Worm (Caenorhabditis elegans) whole organism, L1 larva: ENCODE results near the gene M03F8.6.

Source experiments
- C04F5.9 ChIP-seq: sonication (generic microtip); optimal IDR thresholded peaks from 2 replicates; lab custom pipeline; 2016; ENCODE audit warnings: missing genetic modification characterization, missing compliant biosample characterization
- C16A3.4 ChIP-seq: fragments of 150-350 bp; optimal IDR thresholded peaks from 2 replicates; lab custom pipeline; 2014; ENCODE audit warnings: missing biosample characterization, missing genetic modification characterization
- F16B12.6 ChIP-seq: fragments of 150-350 bp; optimal IDR thresholded peaks from 2 replicates; lab custom pipeline; 2014; ENCODE audit warnings: missing biosample characterization, missing genetic modification characterization
- alr-1 ChIP-seq: fragments of 200-800 bp; sonication (Bioruptor generic); optimal IDR thresholded peaks from 2 replicates; lab custom pipeline; 2018; ENCODE audit warnings: borderline replicate concordance, mild to moderate bottlenecking, missing genetic modification characterization, missing compliant biosample characterization
- blmp-1 ChIP-seq: fragments of 150-350 bp; optimal IDR thresholded peaks from 2 replicates; lab custom pipeline; 2014; ENCODE audit warnings: missing biosample characterization, missing genetic modification characterization
- ceh-63 ChIP-seq: fragments of 200-800 bp; sonication (Bioruptor generic); optimal IDR thresholded peaks from 2 replicates; lab custom pipeline; 2018; ENCODE audit warnings: mild to moderate bottlenecking, missing genetic modification characterization, missing compliant biosample characterization
- ceh-88 ChIP-seq: fragments of 200-800 bp; sonication (Bioruptor generic); IDR thresholded peaks from 2 replicates; pipeline ENCODE4 v1.3.6; 2022; ENCODE audit warnings: missing genetic modification characterization, missing compliant biosample characterization
- ceh-90 ChIP-seq: sonication (generic microtip); optimal IDR thresholded peaks from 2 replicates; lab custom pipeline; 2016; ENCODE audit warnings: missing genetic modification characterization, missing compliant biosample characterization
- ces-1 ChIP-seq: fragments of 150-350 bp; optimal IDR thresholded peaks from 2 replicates; lab custom pipeline; 2014; ENCODE audit warnings: missing biosample characterization, missing genetic modification reagents, missing genetic modification characterization
- efl-1 ChIP-seq, 4 experiments: fragments of 150-350 bp; optimal IDR thresholded peaks in 3 of 4; peaks in 1 of 4; 1 replicate in 1 of 4; 2 replicates in 3 of 4; lab custom pipeline; 2014; ENCODE audit warnings: missing biosample characterization in 2 of 4, missing genetic modification characterization in 2 of 4, missing genetic modification reagents in 2 of 4
- efl-3 ChIP-seq: fragments of 200-800 bp; sonication (Bioruptor generic); optimal IDR thresholded peaks from 2 replicates; lab custom pipeline; 2018; ENCODE audit warnings: mild to moderate bottlenecking, missing genetic modification characterization, missing compliant biosample characterization
- egl-13 ChIP-seq: sonication (generic microtip); optimal IDR thresholded peaks from 2 replicates; lab custom pipeline; 2016; ENCODE audit warnings: missing genotype, missing genetic modification reagents, missing genetic modification characterization, missing compliant biosample characterization
- elt-3 ChIP-seq, 6 experiments: fragments of 150-350 bp in 1 of 6; sonication (generic microtip); optimal IDR thresholded peaks; 2 replicates each; lab custom pipeline; 2017 to 2018; ENCODE audit warnings: missing biosample characterization in 6 of 6, missing genetic modification characterization in 6 of 6, inconsistent platforms in 1 of 6
- ets-5 ChIP-seq: fragments of 200-800 bp; sonication (Bioruptor generic); IDR thresholded peaks from 2 replicates; pipeline ENCODE4 v1.3.6; 2022; ENCODE audit warnings: missing genetic modification characterization, missing compliant biosample characterization
- fkh-8 ChIP-seq: sonication (generic microtip); optimal IDR thresholded peaks from 2 replicates; lab custom pipeline; 2016; ENCODE audit warnings: mild to moderate bottlenecking, missing genetic modification characterization, missing compliant biosample characterization
- fos-1 ChIP-seq: fragments of 150-350 bp; optimal IDR thresholded peaks from 2 replicates; lab custom pipeline; 2014; ENCODE audit warnings: missing biosample characterization, missing genetic modification characterization
- hlh-17 ChIP-seq: fragments of 200-800 bp; sonication (Bioruptor generic); optimal IDR thresholded peaks from 2 replicates; lab custom pipeline; 2018; ENCODE audit warnings: missing genetic modification characterization, mild to moderate bottlenecking, missing compliant biosample characterization, moderate library complexity, borderline replicate concordance
- irx-1 ChIP-seq: sonication (generic microtip); optimal IDR thresholded peaks from 2 replicates; lab custom pipeline; 2016; ENCODE audit warnings: missing genetic modification characterization, missing compliant biosample characterization
- jun-1 ChIP-seq: fragments of 150-350 bp; optimal IDR thresholded peaks from 2 replicates; lab custom pipeline; 2014; ENCODE audit warnings: missing biosample characterization, missing genetic modification reagents, missing genetic modification characterization
- lin-14 ChIP-seq: fragments of 200-800 bp; sonication (Bioruptor generic); optimal IDR thresholded peaks from 2 replicates; lab custom pipeline; 2018; ENCODE audit warnings: mild to moderate bottlenecking, missing genetic modification characterization, moderate library complexity, missing compliant biosample characterization
- lin-39 ChIP-seq: fragments of 150-350 bp; optimal IDR thresholded peaks from 2 replicates; lab custom pipeline; 2014; ENCODE audit warnings: missing biosample characterization, missing genetic modification reagents, missing genetic modification characterization
- lsy-2 ChIP-seq, 2 experiments: fragments of 150-350 bp; optimal IDR thresholded peaks; 2 replicates each; lab custom pipeline; 2014; ENCODE audit warnings: missing biosample characterization in 2 of 2, missing genetic modification characterization in 2 of 2
- mef-2 ChIP-seq: fragments of 150-350 bp; optimal IDR thresholded peaks from 2 replicates; lab custom pipeline; 2014; ENCODE audit warnings: missing biosample characterization, missing genetic modification characterization
- nhr-11 ChIP-seq: fragments of 150-350 bp; optimal IDR thresholded peaks from 2 replicates; lab custom pipeline; 2014; ENCODE audit warnings: missing biosample characterization, missing genetic modification characterization
- nhr-20 ChIP-seq: sonication (generic microtip); optimal IDR thresholded peaks from 2 replicates; lab custom pipeline; 2016; ENCODE audit warnings: mild to moderate bottlenecking, missing genetic modification characterization, missing compliant biosample characterization
- nhr-237 ChIP-seq: fragments of 150-350 bp; optimal IDR thresholded peaks from 2 replicates; lab custom pipeline; 2014; ENCODE audit warnings: missing biosample characterization, missing genetic modification characterization
- nhr-28 ChIP-seq: fragments of 150-350 bp; optimal IDR thresholded peaks from 2 replicates; lab custom pipeline; 2014; ENCODE audit warnings: missing biosample characterization, missing genetic modification characterization
- nhr-47 ChIP-seq: sonication (generic microtip); optimal IDR thresholded peaks from 2 replicates; lab custom pipeline; 2016; ENCODE audit warnings: mild to moderate bottlenecking, missing genetic modification characterization, moderate library complexity, missing compliant biosample characterization
- nhr-71 ChIP-seq: sonication (generic microtip); optimal IDR thresholded peaks from 2 replicates; lab custom pipeline; 2016; ENCODE audit warnings: mild to moderate bottlenecking, missing genetic modification characterization, moderate library complexity, missing compliant biosample characterization
- nhr-76 ChIP-seq: sonication (generic microtip); optimal IDR thresholded peaks from 2 replicates; lab custom pipeline; 2017; ENCODE audit warnings: missing biosample characterization, missing genetic modification characterization
- nhr-77 ChIP-seq: fragments of 150-350 bp; optimal IDR thresholded peaks from 2 replicates; lab custom pipeline; 2014; ENCODE audit warnings: missing biosample characterization, missing genetic modification characterization
- nhr-84 ChIP-seq: sonication (generic microtip); optimal IDR thresholded peaks from 2 replicates; lab custom pipeline; 2017; ENCODE audit warnings: missing biosample characterization, missing genetic modification characterization
- nhr-85 ChIP-seq: sonication (generic microtip); peaks from one replicate; lab custom pipeline; 2016; ENCODE audit warnings: missing genetic modification characterization, inconsistent platforms, missing compliant biosample characterization
- nhr-90 ChIP-seq: sonication (generic microtip); optimal IDR thresholded peaks from 2 replicates; lab custom pipeline; 2016; ENCODE audit warnings: mild to moderate bottlenecking, missing genetic modification characterization, missing compliant biosample characterization; ENCODE audit not compliant: poor library complexity
- pag-3 ChIP-seq: sonication (generic microtip); optimal IDR thresholded peaks from 2 replicates; lab custom pipeline; 2017; ENCODE audit warnings: missing genetic modification characterization, mild to moderate bottlenecking, missing compliant biosample characterization, antibody characterized with exemption, borderline replicate concordance; ENCODE audit not compliant: insufficient read depth
- pax-3 ChIP-seq: fragments of 200-800 bp; sonication (Bioruptor generic); optimal IDR thresholded peaks from 2 replicates; lab custom pipeline; 2018; ENCODE audit warnings: mild to moderate bottlenecking, missing genetic modification characterization, moderate library complexity, missing compliant biosample characterization
- pqm-1 ChIP-seq: sonication (generic microtip); optimal IDR thresholded peaks from 3 replicates; lab custom pipeline; 2017; ENCODE audit warnings: missing biosample characterization, missing genetic modification characterization
- snpc-4 ChIP-seq: fragments of 150-350 bp; optimal IDR thresholded peaks from 2 replicates; lab custom pipeline; 2014; ENCODE audit warnings: missing biosample characterization, missing genetic modification characterization
- snu-23 ChIP-seq: sonication (generic microtip); optimal IDR thresholded peaks from 2 replicates; lab custom pipeline; 2016; ENCODE audit warnings: missing genetic modification characterization, missing compliant biosample characterization
- sox-4 ChIP-seq: sonication (generic microtip); optimal IDR thresholded peaks from 2 replicates; lab custom pipeline; 2016; ENCODE audit warnings: missing genetic modification characterization, missing compliant biosample characterization
- sptf-1 ChIP-seq: fragments of 150-350 bp; optimal IDR thresholded peaks from 2 replicates; lab custom pipeline; 2014; ENCODE audit warnings: missing biosample characterization, missing genetic modification characterization
- sup-37 ChIP-seq: fragments of 200-800 bp; sonication (Bioruptor generic); optimal IDR thresholded peaks from 2 replicates; lab custom pipeline; 2018; ENCODE audit warnings: mild to moderate bottlenecking, missing genetic modification characterization, missing compliant biosample characterization
- swsn-7 ChIP-seq: sonication (generic microtip); optimal IDR thresholded peaks from 2 replicates; lab custom pipeline; 2016; ENCODE audit warnings: missing genetic modification characterization, missing compliant biosample characterization
- unc-130 ChIP-seq: fragments of 150-350 bp; optimal IDR thresholded peaks from 2 replicates; lab custom pipeline; 2017; ENCODE audit warnings: missing biosample characterization, missing genetic modification characterization, inconsistent platforms
- unc-62 ChIP-seq: fragments of 150-350 bp; optimal IDR thresholded peaks from 2 replicates; lab custom pipeline; 2014; ENCODE audit warnings: missing biosample characterization, missing genetic modification reagents, missing genetic modification characterization
- unc-86 ChIP-seq: sonication (generic microtip); optimal IDR thresholded peaks from 2 replicates; lab custom pipeline; 2016; ENCODE audit warnings: missing genetic modification characterization, missing compliant biosample characterization
- unc-98 ChIP-seq: fragments of 200-800 bp; sonication (Bioruptor generic); IDR thresholded peaks from 2 replicates; pipeline ENCODE4 v1.3.6; 2022; ENCODE audit warnings: missing genetic modification characterization, missing compliant biosample characterization
- xbp-1 ChIP-seq: sonication (generic microtip); optimal IDR thresholded peaks from 2 replicates; lab custom pipeline; 2016; ENCODE audit warnings: missing genetic modification characterization, missing compliant biosample characterization
- zip-4 ChIP-seq: fragments of 200-800 bp; sonication (Bioruptor generic); optimal IDR thresholded peaks from 2 replicates; lab custom pipeline; 2018; ENCODE audit warnings: mild to moderate bottlenecking, missing genetic modification characterization, moderate library complexity, missing compliant biosample characterization
- ztf-11 ChIP-seq, 2 experiments: sonication (generic microtip); optimal IDR thresholded peaks; 2 replicates each; lab custom pipeline; 2016 to 2017; ENCODE audit warnings: missing genetic modification characterization in 2 of 2, missing biosample characterization in 1 of 2, missing compliant biosample characterization in 1 of 2
- ztf-4 ChIP-seq: fragments of 150-350 bp; optimal IDR thresholded peaks from 2 replicates; lab custom pipeline; 2014; ENCODE audit warnings: missing biosample characterization, missing genetic modification characterization

M03F8.6 gene

ce11 chrV:5972582-5972981 is 17.9 kb upstream of the M03F8.6 start:
- TF ChIP-seq unc-86 (tag; lab: Kevin White, UChicago) (no peak), swsn-7 (tag; lab: Kevin White, UChicago) (no peak), F16B12.6 (no peak), lin-39 (no peak), lsy-2 (tag; optimal IDR thresholded peaks at IDR 0.05; lab: Kevin White, UChicago) (no peak), sox-4 (no peak), lin-14 (GFP tag; lab: Kevin White, UChicago) (no peak), elt-3 (tag; optimal IDR thresholded peaks at IDR 0.05; lab: Kevin White, UChicago) (no peak), nhr-76 (no peak), C04F5.9 (tag; lab: Kevin White, UChicago) (no peak), nhr-84 (tag; lab: Kevin White, UChicago) (no peak), ztf-4 (tag; lab: Kevin White, UChicago) (no peak), ces-1 (GFP tag; lab: Kevin White, UChicago) (no peak), sup-37 (no peak), nhr-90 (no peak), ztf-11 (tag; optimal IDR thresholded peaks at IDR 0.05; lab: Kevin White, UChicago) (no peak), ceh-90 (no peak)

ce11 chrV:5964658-5965178 is 10.1 kb upstream of the M03F8.6 start:
- TF ChIP-seq nhr-20 (no peak), nhr-28 (tag; lab: Kevin White, UChicago) (no peak), C16A3.4 (tag; lab: Kevin White, UChicago) (no peak), fkh-8 (tag; lab: Kevin White, UChicago) (peak; percentile 20), pqm-1 (tag; lab: Kevin White, UChicago) (no peak), zip-4 (GFP tag; lab: Kevin White, UChicago) (no peak), egl-13 (no peak), lin-14 (GFP tag; lab: Kevin White, UChicago) (peak; percentile 76), alr-1 (tag; lab: Kevin White, UChicago) (no peak), hlh-17 (GFP tag; lab: Kevin White, UChicago) (no peak), ceh-88 (GFP tag; lab: Robert Waterston, UW) (no peak), jun-1 (tag; lab: Kevin White, UChicago) (no peak), F16B12.6 (no peak), lsy-2 (tag; optimal IDR thresholded peaks at IDR 0.05; lab: Kevin White, UChicago) (no peak), ztf-11 (tag; optimal IDR thresholded peaks at IDR 0.05; lab: Kevin White, UChicago) (no peak), nhr-71 (peak; percentile 27), unc-62 (GFP tag; lab: Kevin White, UChicago) (no peak), unc-98 (GFP tag; lab: Robert Waterston, UW) (no peak), elt-3 (tag; optimal IDR thresholded peaks at IDR 0.05; lab: Kevin White, UChicago) (no peak), nhr-76 (no peak), unc-130 (no peak), efl-1 (optimal IDR thresholded peaks at IDR 0.05; lab: Kevin White, UChicago) (peak in 1 of 2 experiments; percentile 24), efl-1 (GFP tag; optimal IDR thresholded peaks at IDR 0.05 in 1 of 2; lab: Kevin White, UChicago) (peak; percentile 14 to 16), nhr-237 (tag; lab: Kevin White, UChicago) (no peak), snu-23 (GFP tag; lab: Kevin White, UChicago) (peak; percentile 1), snpc-4 (no peak), xbp-1 (no peak), mef-2 (tag; lab: Kevin White, UChicago) (no peak), nhr-77 (tag; lab: Kevin White, UChicago) (no peak), sptf-1 (tag; lab: Kevin White, UChicago) (no peak), irx-1 (tag; lab: Kevin White, UChicago) (no peak), nhr-85 (no peak), nhr-47 (tag; lab: Kevin White, UChicago) (peak; percentile 4), ets-5 (no peak), blmp-1 (tag; lab: Kevin White, UChicago) (no peak), nhr-11 (tag; lab: Kevin White, UChicago) (no peak), sox-4 (no peak), nhr-90 (no peak), pag-3 (tag; lab: Kevin White, UChicago) (peak; percentile 41), fos-1 (tag; lab: Kevin White, UChicago) (no peak), ceh-63 (GFP tag; lab: Kevin White, UChicago) (no peak), efl-3 (GFP tag; lab: Kevin White, UChicago) (no peak), pax-3 (tag; lab: Kevin White, UChicago) (no peak)
